Fruit fly (Drosophila melanogaster) whole organism: ENCODE results near the gene Tdrd3.

ENCODE experiments used
- CG8478 ChIP-seq: fragments of >200 bp; optimal IDR thresholded peaks from 2 replicates; lab custom pipeline; 2018; ENCODE audit warnings: inconsistent platforms
- Dll ChIP-seq: fragments of >200 bp; optimal IDR thresholded peaks from 2 replicates; lab custom pipeline; 2017
- EcR ChIP-seq, 2 experiments: fragments of >200 bp; optimal IDR thresholded peaks; 2 replicates each; lab custom pipeline; 2017; ENCODE audit warnings: missing biosample characterization in 2 of 2, missing genetic modification characterization in 2 of 2, missing genetic modification reagents in 2 of 2
- pan ChIP-seq: fragments of >200 bp; optimal IDR thresholded peaks from 2 replicates; lab custom pipeline; 2017
- psq ChIP-seq: fragments of >200 bp; optimal IDR thresholded peaks from 2 replicates; lab custom pipeline; 2017
- usp ChIP-seq: fragments of >200 bp; optimal IDR thresholded peaks from 2 replicates; lab custom pipeline; 2017; ENCODE audit warnings: missing biosample characterization, missing genetic modification characterization, mixed read lengths

DNA sequence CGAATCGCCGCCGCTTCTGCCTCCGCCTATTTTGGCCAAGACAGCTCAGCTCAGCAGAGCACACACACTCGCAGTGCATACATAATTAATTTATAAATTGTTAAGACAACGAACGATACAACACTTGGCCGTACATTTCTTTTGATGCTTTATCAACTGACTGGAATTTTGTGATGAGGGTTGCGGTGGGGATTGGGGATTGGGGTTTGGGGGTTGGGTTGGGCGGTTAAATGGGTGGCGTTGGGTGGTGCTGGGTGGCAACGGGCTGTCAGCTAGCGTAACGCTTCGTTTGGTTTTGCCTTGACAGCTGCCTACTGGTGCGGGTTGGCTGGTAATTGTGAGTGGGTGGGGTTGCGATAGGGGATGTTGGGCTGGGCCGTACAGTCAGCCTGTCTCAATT, 35.8 kb downstream of the Tdrd3 start:
- TF ChIP-seq psq (lab: Kevin White, UChicago) (no peak), CG8478 (lab: Kevin White, UChicago) (no peak), EcR (GFP tag; optimal IDR thresholded peaks at IDR 0.05; lab: Kevin White, UChicago) (no peak), pan (no peak), usp (GFP tag; lab: Kevin White, UChicago) (no peak), Dll (lab: Kevin White, UChicago) (no peak)
